Worm (Caenorhabditis elegans): Measurements from ENCODE around the gene gss-1.
"Not testable (repeated sequence)": the region's sequence is repeated elsewhere in the genome, so short reads cannot be mapped to it uniquely, and the experiment has no call there.

gss-1 gene

DNA sequence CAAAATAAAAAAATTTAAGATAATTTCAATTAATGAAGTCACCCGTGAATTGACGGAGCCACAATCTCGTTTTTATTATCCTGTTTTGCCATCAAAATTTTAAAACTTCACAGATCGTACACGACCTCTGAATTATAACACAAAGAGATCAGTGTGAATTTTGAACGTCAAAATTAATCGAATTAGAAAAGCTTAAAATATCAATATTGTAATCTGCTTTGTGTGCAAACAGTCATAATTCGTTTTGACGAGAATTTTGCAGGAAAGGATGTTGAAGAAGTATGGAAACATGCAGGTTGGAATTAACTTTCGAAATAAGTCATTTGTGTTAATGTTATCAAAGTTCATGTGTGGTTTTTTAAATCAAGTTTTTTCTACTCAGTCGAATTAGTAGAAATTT is 45.6 kb upstream of the gss-1 start, which contains the start of gene chil-21:
TSS of gene chil-21 (minus strand) at position 101 of the 400 bp plus-strand sequence.
- not testable (repeated sequence) for TF ChIP-seq elt-1, elt-3, ztf-11 (tag; optimal IDR thresholded peaks at IDR 0.05)

DNA sequence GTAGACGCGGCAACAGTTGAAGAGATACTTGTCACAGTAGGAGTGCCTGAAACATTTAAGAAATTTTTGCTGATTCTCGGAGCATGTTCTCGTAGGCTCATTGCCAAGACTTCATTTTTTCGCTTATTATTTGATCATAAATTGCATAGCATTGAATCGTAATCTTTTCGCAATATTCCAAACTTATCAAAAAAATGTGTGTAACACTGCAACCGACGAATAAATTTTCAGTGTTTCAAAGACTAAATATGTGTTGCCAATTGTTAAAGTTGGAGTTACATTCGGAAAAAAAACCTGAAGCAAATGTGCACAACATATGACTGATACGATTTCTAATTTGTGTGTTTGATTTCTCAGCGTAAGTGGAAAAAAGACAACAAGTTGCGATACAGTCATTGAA is 43.2 kb upstream of the gss-1 start, which contains the start of gene R09D1.14:
TSS of gene R09D1.14 (minus strand) at position 101 of the 400 bp plus-strand sequence.
- TF ChIP-seq nhr-21, dmd-4, zag-1 (tag; optimal IDR thresholded peaks at IDR 0.05): not testable (repeated sequence)

DNA sequence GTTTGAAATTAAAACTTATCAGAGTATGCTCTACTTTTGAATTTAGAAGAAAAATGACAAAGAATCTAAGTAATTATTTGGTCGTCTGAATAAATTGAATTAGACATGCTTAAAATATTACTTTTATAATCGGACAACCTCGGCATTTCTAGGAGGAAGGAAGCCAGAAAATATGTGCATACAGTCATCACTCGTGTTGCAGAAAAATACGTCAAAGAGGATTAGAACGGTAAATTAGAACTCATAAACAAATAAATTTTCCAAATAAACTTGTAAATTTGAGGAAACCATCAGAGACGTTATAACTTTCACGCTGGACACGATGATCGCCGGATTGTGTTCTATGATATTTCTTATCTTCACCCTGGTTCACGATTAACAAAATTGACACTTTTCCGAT is 38.1 kb upstream of the gss-1 start, which contains the start of gene chil-19:
TSS of gene chil-19 (minus strand) at position 101 of the 400 bp plus-strand sequence.
- TF ChIP-seq alr-1 (tag; optimal IDR thresholded peaks at IDR 0.05) (no peak), lin-11 (tag; optimal IDR thresholded peaks at IDR 0.05) (no peak), nhr-21 (tag; optimal IDR thresholded peaks at IDR 0.05) (no peak), Y55F3AM.14 (GFP tag; optimal IDR thresholded peaks at IDR 0.05) (no peak), ceh-16 (tag; optimal IDR thresholded peaks at IDR 0.05) (no peak), lin-39 (tag; optimal IDR thresholded peaks at IDR 0.05) (no peak), blmp-1 (tag; optimal IDR thresholded peaks at IDR 0.05; ENCODE audit: insufficient read depth) (no peak)

DNA sequence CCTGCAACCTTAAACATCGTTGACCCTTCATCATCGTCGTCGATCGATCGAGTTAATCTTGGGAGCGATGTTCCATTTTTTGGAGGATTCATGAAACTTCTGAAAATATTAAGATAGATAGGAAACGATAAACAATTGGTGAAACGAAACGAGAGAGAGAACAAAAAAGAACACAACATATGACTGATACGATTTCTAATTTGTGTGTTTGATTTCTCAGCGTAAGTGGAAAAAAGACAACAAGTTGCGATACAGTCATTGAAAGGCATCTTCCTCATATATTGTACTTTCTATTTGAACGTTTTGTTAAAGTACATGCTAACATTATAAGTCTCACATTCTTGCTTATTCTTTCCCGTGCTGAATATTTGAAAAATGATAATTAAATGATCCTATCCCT is 35.9 kb upstream of the gss-1 start, which contains the start of gene R09D1.12:
TSS of gene R09D1.12 (minus strand) at position 101 of the 400 bp plus-strand sequence.
- TF ChIP-seq lsy-2 (tag; optimal IDR thresholded peaks at IDR 0.05); Y55F3AM.14 (GFP tag; optimal IDR thresholded peaks at IDR 0.05); F13H6.1 (tag; optimal IDR thresholded peaks at IDR 0.05): not testable (repeated sequence)

DNA sequence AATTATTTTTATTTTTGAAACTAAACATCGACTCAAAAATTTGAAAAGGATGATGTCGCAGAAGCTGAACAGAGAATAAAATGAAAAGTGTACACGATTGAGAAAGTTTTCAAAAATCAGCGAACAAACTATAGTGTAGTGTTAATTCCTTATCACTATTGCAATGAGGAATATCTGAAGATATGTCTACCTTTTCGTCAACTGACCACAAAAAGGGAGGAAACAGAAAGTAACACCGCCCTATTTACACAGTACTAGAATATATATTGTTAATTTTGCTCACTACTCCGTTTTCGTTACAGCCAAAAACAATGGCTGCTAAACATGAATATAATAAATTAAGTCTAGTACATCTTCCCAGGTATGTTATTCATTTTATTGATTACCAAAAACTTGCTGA is 31.7 kb upstream of the gss-1 start, which contains the start of gene chil-18:
TSS of gene chil-18 (plus strand) at position 301 of the 400 bp plus-strand sequence.
- no peak for TF ChIP-seq nhr-12 (tag; optimal IDR thresholded peaks at IDR 0.05)
- no peak for TF ChIP-seq unc-62 (GFP tag; optimal IDR thresholded peaks at IDR 0.05)
- no peak for TF ChIP-seq gmeb-1 (tag; optimal IDR thresholded peaks at IDR 0.05)

DNA sequence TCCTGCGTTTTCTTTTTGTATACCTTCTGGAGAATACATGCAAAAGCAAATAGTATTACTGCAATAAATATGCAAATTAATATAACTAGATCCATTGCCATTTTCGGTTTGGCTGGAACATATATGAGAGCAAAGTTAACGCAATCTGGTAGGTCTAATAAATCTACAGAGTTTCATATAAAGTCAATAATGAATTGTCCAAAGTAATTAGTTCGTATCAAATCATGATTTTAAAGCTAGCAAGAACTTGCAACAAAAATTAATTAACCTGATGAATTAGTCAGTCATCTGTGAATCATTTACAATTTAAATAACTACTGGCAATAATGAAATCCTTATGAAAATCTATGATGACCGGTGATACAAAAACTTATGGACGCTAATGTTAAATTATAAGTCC is 29.1 kb upstream of the gss-1 start, which contains the start of gene R09D1.13:
TSS of gene R09D1.13 (minus strand) at position 101 of the 400 bp plus-strand sequence.
- TF ChIP-seq C34F6.9 (tag; optimal IDR thresholded peaks at IDR 0.05) (no peak), unc-55 (GFP tag; optimal IDR thresholded peaks at IDR 0.05) (no peak), gmeb-1 (tag; optimal IDR thresholded peaks at IDR 0.05) (no peak), fos-1 (tag; optimal IDR thresholded peaks at IDR 0.05) (no peak), sma-9 (GFP tag; optimal IDR thresholded peaks at IDR 0.05) (no peak), sma-9 (tag; optimal IDR thresholded peaks at IDR 0.05) (no peak), peb-1 (tag; optimal IDR thresholded peaks at IDR 0.05) (no peak), skn-1 (tag; optimal IDR thresholded peaks at IDR 0.05) (no peak), ztf-1 (GFP tag; conservative IDR thresholded peaks at IDR 0.05) (no peak), nhr-6 (tag; optimal IDR thresholded peaks at IDR 0.05) (no peak), nhr-25 (tag; optimal IDR thresholded peaks at IDR 0.05) (no peak), aly-2 (tag; optimal IDR thresholded peaks at IDR 0.05) (no peak), nhr-12 (tag; optimal IDR thresholded peaks at IDR 0.05) (no peak), lin-11 (tag; optimal IDR thresholded peaks at IDR 0.05) (no peak), sem-4 (tag; optimal IDR thresholded peaks at IDR 0.05) (no peak)

DNA sequence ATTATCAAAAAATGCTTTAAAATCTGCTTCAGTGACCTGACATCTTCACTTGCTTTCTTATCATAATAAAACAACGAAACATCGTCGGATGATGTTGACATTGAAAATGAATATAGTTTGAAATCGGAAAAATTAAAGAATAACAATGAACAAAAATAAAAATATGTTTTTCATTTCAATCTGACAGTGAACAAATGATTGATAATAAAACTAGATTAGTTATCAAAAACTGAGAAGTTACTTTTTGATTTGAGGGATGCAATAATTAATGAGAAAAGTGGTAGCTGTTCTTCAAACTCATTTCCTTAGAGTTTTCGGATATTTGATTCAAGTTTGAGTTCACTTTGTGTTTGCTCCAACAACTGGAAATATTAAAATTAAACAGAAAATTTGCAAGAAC is 27.3 kb upstream of the gss-1 start, which contains the start of gene chil-15:
TSS of gene chil-15 (minus strand) at position 101 of the 400 bp plus-strand sequence.
- TF ChIP-seq nhr-237 (tag; optimal IDR thresholded peaks at IDR 0.05) (no peak), elt-1 (tag; optimal IDR thresholded peaks at IDR 0.05) (no peak), mbf-1 (tag; optimal IDR thresholded peaks at IDR 0.05) (no peak), mab-5 (tag; optimal IDR thresholded peaks at IDR 0.05) (no peak)

Data from whole organism, L2 larva.